Fruit fly (Drosophila melanogaster) whole organism, prepupa: ENCODE results near the gene ymp.

Experiments
- Blimp-1 ChIP-seq: fragments of 200-800 bp; sonication (Bioruptor generic); optimal IDR thresholded peaks from 3 replicates; lab custom pipeline; 2017; ENCODE audit warnings: missing biosample characterization, missing genetic modification characterization, mild to moderate bottlenecking, moderate library complexity, missing genetic modification reagents
- CG11294 ChIP-seq: fragments of 200-800 bp; sonication (Bioruptor generic); IDR thresholded peaks from 2 replicates; pipeline ENCODE4 v1.3.6; 2022; ENCODE audit warnings: missing biosample characterization, missing genetic modification characterization
- CG11762 ChIP-seq: fragments of 200-800 bp; sonication (Bioruptor generic); optimal IDR thresholded peaks from 3 replicates; lab custom pipeline; 2016; ENCODE audit warnings: missing biosample characterization, missing genetic modification characterization; ENCODE audit not compliant: insufficient read depth
- CG11902 ChIP-seq: fragments of 200-800 bp; sonication (Bioruptor generic); optimal IDR thresholded peaks from 3 replicates; lab custom pipeline; 2016; ENCODE audit warnings: missing biosample characterization, missing genetic modification characterization
- CG1621 ChIP-seq: fragments of 200-800 bp; sonication (Bioruptor generic); optimal IDR thresholded peaks from 3 replicates; lab custom pipeline; 2018; ENCODE audit warnings: missing biosample characterization, mild to moderate bottlenecking, missing genetic modification characterization
- CG3032 ChIP-seq: fragments of 200-800 bp; optimal IDR thresholded peaks from 2 replicates; lab custom pipeline; 2019; ENCODE audit warnings: missing biosample characterization, mild to moderate bottlenecking, missing genetic modification characterization, moderate library complexity
- CG31627 ChIP-seq: fragments of 200-800 bp; sonication (Bioruptor generic); optimal IDR thresholded peaks from 3 replicates; lab custom pipeline; 2016; ENCODE audit warnings: missing biosample characterization, missing genetic modification characterization
- CG32006 ChIP-seq: fragments of 200-800 bp; sonication (Bioruptor generic); optimal IDR thresholded peaks from 3 replicates; lab custom pipeline; 2017; ENCODE audit warnings: missing biosample characterization, mild to moderate bottlenecking, missing genetic modification characterization
- CG34406 ChIP-seq: fragments of 200-800 bp; sonication (Bioruptor generic); optimal IDR thresholded peaks from 3 replicates; lab custom pipeline; 2016; ENCODE audit warnings: missing biosample characterization, missing genetic modification characterization
- CG3919 ChIP-seq: fragments of 200-800 bp; sonication (Bioruptor generic); optimal IDR thresholded peaks from 3 replicates; lab custom pipeline; 2016; ENCODE audit warnings: missing biosample characterization, missing genetic modification characterization
- CG4318 ChIP-seq: fragments of 200-800 bp; sonication (Bioruptor generic); optimal IDR thresholded peaks from 3 replicates; lab custom pipeline; 2017; ENCODE audit warnings: missing biosample characterization, mild to moderate bottlenecking, missing genetic modification characterization
- CG6276 ChIP-seq: fragments of 200-800 bp; sonication (Bioruptor generic); optimal IDR thresholded peaks from 2 replicates; lab custom pipeline; 2017; ENCODE audit warnings: missing biosample characterization, mild to moderate bottlenecking, missing genetic modification characterization
- CG6808 ChIP-seq: fragments of 200-800 bp; sonication (Bioruptor generic); optimal IDR thresholded peaks from 3 replicates; lab custom pipeline; 2017; ENCODE audit warnings: missing biosample characterization, missing genetic modification characterization, mild to moderate bottlenecking, moderate library complexity, missing genetic modification reagents
- CG6854 ChIP-seq: fragments of 200-800 bp; sonication (Bioruptor generic); optimal IDR thresholded peaks from 2 replicates; lab custom pipeline; 2017; ENCODE audit warnings: missing biosample characterization, mild to moderate bottlenecking, missing genetic modification characterization
- CG7368 ChIP-seq: fragments of 200-800 bp; sonication (Bioruptor generic); optimal IDR thresholded peaks from 3 replicates; lab custom pipeline; 2016; ENCODE audit warnings: missing biosample characterization, missing genetic modification characterization
- CG8119 ChIP-seq: fragments of 200-800 bp; sonication (Bioruptor generic); IDR thresholded peaks from 3 replicates; pipeline ENCODE4 v1.3.6; 2022; ENCODE audit warnings: missing biosample characterization, missing genetic modification characterization
- CG8319 ChIP-seq: fragments of 200-800 bp; sonication (Bioruptor generic); optimal IDR thresholded peaks from 3 replicates; lab custom pipeline; 2016; ENCODE audit warnings: missing biosample characterization, missing genetic modification characterization
- CG8632 ChIP-seq: fragments of 200-800 bp; sonication (Bioruptor generic); optimal IDR thresholded peaks from 3 replicates; lab custom pipeline; 2016; ENCODE audit warnings: missing biosample characterization, missing genetic modification characterization
- CG9139 ChIP-seq: fragments of 200-800 bp; sonication (Bioruptor generic); optimal IDR thresholded peaks from 3 replicates; lab custom pipeline; 2017; ENCODE audit warnings: missing biosample characterization, mild to moderate bottlenecking, missing genetic modification characterization
- Eip75B ChIP-seq: fragments of 200-800 bp; sonication (Bioruptor generic); optimal IDR thresholded peaks from 3 replicates; lab custom pipeline; 2016; ENCODE audit warnings: missing biosample characterization, missing genetic modification characterization
- Eip93F ChIP-seq: fragments of 200-800 bp; sonication (Bioruptor generic); optimal IDR thresholded peaks from 2 replicates; lab custom pipeline; 2016; ENCODE audit warnings: missing biosample characterization, mild to moderate bottlenecking, missing genetic modification characterization
- Ets21C ChIP-seq: fragments of 200-800 bp; sonication (Bioruptor generic); optimal IDR thresholded peaks from 3 replicates; lab custom pipeline; 2016; ENCODE audit warnings: missing biosample characterization, missing genetic modification characterization
- Hr38 ChIP-seq: sonication (Bioruptor generic); optimal IDR thresholded peaks from 2 replicates; lab custom pipeline; 2016; ENCODE audit warnings: missing biosample characterization, missing genetic modification characterization
- Hr39 ChIP-seq: fragments of 200-800 bp; sonication (Bioruptor generic); optimal IDR thresholded peaks from 2 replicates; lab custom pipeline; 2016; ENCODE audit warnings: missing biosample characterization, missing genetic modification characterization
- Hr4 ChIP-seq: fragments of 200-800 bp; sonication (Bioruptor generic); optimal IDR thresholded peaks from 3 replicates; lab custom pipeline; 2016; ENCODE audit warnings: missing biosample characterization, missing genetic modification characterization
- Lpt ChIP-seq: fragments of 200-800 bp; sonication (Bioruptor generic); optimal IDR thresholded peaks from 3 replicates; lab custom pipeline; 2016; ENCODE audit warnings: missing biosample characterization, missing genetic modification characterization
- Met ChIP-seq: fragments of 200-800 bp; sonication (Bioruptor generic); optimal IDR thresholded peaks from 3 replicates; lab custom pipeline; 2016; ENCODE audit warnings: missing biosample characterization, missing genetic modification characterization
- OdsH ChIP-seq: fragments of 200-800 bp; sonication (Bioruptor generic); optimal IDR thresholded peaks from 3 replicates; lab custom pipeline; 2016; ENCODE audit warnings: missing biosample characterization, missing genetic modification characterization
- Smox ChIP-seq: fragments of 200-800 bp; sonication (Bioruptor generic); optimal IDR thresholded peaks from 3 replicates; lab custom pipeline; 2016; ENCODE audit warnings: missing biosample characterization, missing genetic modification characterization
- Sox102F ChIP-seq: fragments of 200-800 bp; sonication (Bioruptor generic); optimal IDR thresholded peaks from 2 replicates; lab custom pipeline; 2016; ENCODE audit warnings: missing biosample characterization, mild to moderate bottlenecking, missing genetic modification characterization
- Sox14 ChIP-seq: fragments of 200-800 bp; sonication (Bioruptor generic); optimal IDR thresholded peaks from 3 replicates; lab custom pipeline; 2016; ENCODE audit warnings: missing biosample characterization, missing genetic modification characterization
- Sox15 ChIP-seq: fragments of 200-800 bp; sonication (Bioruptor generic); optimal IDR thresholded peaks from 3 replicates; lab custom pipeline; 2016; ENCODE audit warnings: missing biosample characterization, missing genetic modification characterization
- cyc ChIP-seq: fragments of 200-800 bp; sonication (Bioruptor generic); optimal IDR thresholded peaks from 3 replicates; lab custom pipeline; 2016; ENCODE audit warnings: missing biosample characterization, missing genetic modification characterization
- dsx ChIP-seq: fragments of 200-800 bp; optimal IDR thresholded peaks from 3 replicates; lab custom pipeline; 2019; ENCODE audit warnings: missing biosample characterization, mild to moderate bottlenecking, missing genetic modification characterization, moderate library complexity; ENCODE audit not compliant: poor library complexity, severe bottlenecking
- eg ChIP-seq: fragments of 200-800 bp; sonication (Bioruptor generic); IDR thresholded peaks from 3 replicates; pipeline ENCODE4 v1.3.6; 2022; ENCODE audit warnings: missing biosample characterization, missing genetic modification characterization
- esn ChIP-seq: fragments of 200-800 bp; sonication (Bioruptor generic); optimal IDR thresholded peaks from 2 replicates; lab custom pipeline; 2016; ENCODE audit warnings: missing biosample characterization, mild to moderate bottlenecking, missing genetic modification characterization, moderate library complexity
- fd59A ChIP-seq: fragments of 200-800 bp; sonication (Bioruptor generic); optimal IDR thresholded peaks from 2 replicates; lab custom pipeline; 2017; ENCODE audit warnings: missing biosample characterization, mild to moderate bottlenecking, missing genetic modification characterization, missing genetic modification reagents
- fd85E ChIP-seq: fragments of 200-800 bp; sonication (Bioruptor generic); optimal IDR thresholded peaks from 3 replicates; lab custom pipeline; 2016; ENCODE audit warnings: missing biosample characterization, missing genetic modification characterization
- fkh ChIP-seq: fragments of 200-800 bp; sonication (Bioruptor generic); optimal IDR thresholded peaks from 3 replicates; lab custom pipeline; 2017; ENCODE audit warnings: missing biosample characterization, mild to moderate bottlenecking, missing genetic modification characterization, moderate library complexity
- lz ChIP-seq: fragments of 200-800 bp; sonication (Bioruptor generic); optimal IDR thresholded peaks from 3 replicates; lab custom pipeline; 2016; ENCODE audit warnings: missing biosample characterization, missing genetic modification characterization
- net ChIP-seq: fragments of 200-800 bp; sonication (Bioruptor generic); optimal IDR thresholded peaks from 3 replicates; lab custom pipeline; 2016; ENCODE audit warnings: missing biosample characterization, missing genetic modification characterization
- salr ChIP-seq, 2 experiments: fragments of 200-800 bp; sonication (Bioruptor generic); optimal IDR thresholded peaks; 3 replicates each; lab custom pipeline; 2016 to 2018; ENCODE audit warnings: missing biosample characterization in 2 of 2, missing genetic modification characterization in 2 of 2, mild to moderate bottlenecking in 1 of 2
- spab ChIP-seq: fragments of 200-800 bp; sonication (Bioruptor generic); optimal IDR thresholded peaks from 2 replicates; lab custom pipeline; 2017; ENCODE audit warnings: missing biosample characterization, mild to moderate bottlenecking, missing genetic modification characterization, missing genetic modification reagents
- ss ChIP-seq, 2 experiments: fragments of 200-800 bp; sonication (Bioruptor generic); optimal IDR thresholded peaks; 2 replicates in 1 of 2; 3 replicates in 1 of 2; lab custom pipeline; 2017 to 2018; ENCODE audit warnings: mild to moderate bottlenecking in 2 of 2, missing biosample characterization in 2 of 2, missing genetic modification characterization in 2 of 2, moderate library complexity in 1 of 2
- svp ChIP-seq: fragments of 200-800 bp; sonication (Bioruptor generic); peaks from one replicate; lab custom pipeline; 2016; ENCODE audit warnings: missing biosample characterization, missing genetic modification characterization
- vri ChIP-seq: fragments of 200-800 bp; sonication (Bioruptor generic); optimal IDR thresholded peaks from 3 replicates; lab custom pipeline; 2016; ENCODE audit warnings: missing biosample characterization, mild to moderate bottlenecking, missing genetic modification characterization

The ymp gene

dm6 chr3R:25647577-25648257, 38.8 kb upstream of the ymp start (continued):
- TF ChIP-seq CG6276 (peak; percentile 80), Smox (GFP tag; lab: Kevin White, UChicago) (no peak), Met (GFP tag; lab: Kevin White, UChicago) (peak; percentile 43), CG1621 (tag; lab: Kevin White, UChicago) (peak; percentile 83), vri (no peak), CG7368 (peak; percentile 22), cyc (GFP tag; lab: Kevin White, UChicago) (peak; percentile 16), Blimp-1 (no peak), Sox14 (GFP tag; lab: Kevin White, UChicago) (peak; percentile 43), Eip93F (GFP tag; lab: Kevin White, UChicago) (no peak), Eip75B (no peak), CG8119 (GFP tag; lab: Robert Waterston, UW) (peak; percentile 78), svp (GFP tag; lab: Kevin White, UChicago) (peak; percentile 73)

DNA sequence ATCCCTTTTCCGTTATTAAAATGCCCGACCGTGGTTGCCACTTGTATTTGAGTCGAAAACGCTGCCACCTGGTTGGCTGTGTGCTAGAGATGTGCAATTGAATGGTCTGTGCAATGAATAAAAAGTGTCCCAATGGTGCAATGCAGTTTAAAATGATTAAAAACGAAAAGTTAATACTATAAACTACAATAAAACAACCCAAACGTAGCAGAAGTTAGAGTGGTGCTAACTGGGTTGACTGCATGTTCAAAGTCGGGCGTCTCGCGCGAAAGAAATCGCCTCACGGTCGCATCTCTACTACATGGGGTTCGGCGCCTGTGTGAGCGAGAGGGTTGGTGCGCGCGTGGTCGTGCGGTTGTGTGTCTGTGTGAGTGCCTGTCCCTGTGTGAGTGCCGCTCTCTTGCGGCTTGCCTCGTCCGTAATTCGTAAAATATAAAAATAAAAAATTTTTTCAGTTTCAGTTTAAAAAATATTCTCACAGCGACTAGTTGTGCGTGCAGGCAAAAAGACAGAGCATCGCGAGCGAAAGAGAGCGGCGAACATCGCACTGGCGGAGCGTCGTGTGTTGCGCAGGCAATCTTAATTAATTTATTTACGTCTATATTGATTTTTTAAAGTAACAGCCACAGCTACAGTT, 38.1 kb upstream of the ymp start:
- TF ChIP-seq Hr38 (GFP tag; lab: Kevin White, UChicago) (peak; percentile 58), Sox14 (GFP tag; lab: Kevin White, UChicago) (peak; percentile 90), Blimp-1 (peak; percentile 68), CG9139 (GFP tag; lab: Kevin White, UChicago) (peak; percentile 18), CG11762 (GFP tag; lab: Kevin White, UChicago) (peak; percentile 74), CG31627 (GFP tag; lab: Kevin White, UChicago) (peak; percentile 96), Hr4 (peak; percentile 89), net (GFP tag; lab: Kevin White, UChicago) (peak; percentile 71), CG4318 (GFP tag; lab: Kevin White, UChicago) (peak; percentile 75), CG6276 (no peak), CG7368 (peak; percentile 79), CG8632 (GFP tag; lab: Kevin White, UChicago) (peak; percentile 82), CG11294 (GFP tag; lab: Robert Waterston, UW) (peak; percentile 63; the same call in 1 of the 2 replicates), fd59A (peak; percentile 68), OdsH (GFP tag; lab: Kevin White, UChicago) (peak; percentile 86), Sox15 (GFP tag; lab: Kevin White, UChicago) (peak; percentile 89), CG32006 (GFP tag; lab: Kevin White, UChicago) (peak; percentile 81), CG1621 (tag; lab: Kevin White, UChicago) (peak; percentile 75), salr (GFP tag; optimal IDR thresholded peaks at IDR 0.05; lab: Kevin White, UChicago) (peak; percentile 58 to 76), ss (GFP tag; optimal IDR thresholded peaks at IDR 0.05; lab: Kevin White, UChicago) (peak; percentile 54 to 74), fkh (GFP tag; lab: Kevin White, UChicago) (peak; percentile 52), fd85E (GFP tag; lab: Kevin White, UChicago) (peak; percentile 69), esn (GFP tag; lab: Kevin White, UChicago) (peak; percentile 92), dsx (GFP tag; lab: Kevin White, UChicago) (peak; percentile 47), spab (GFP tag; lab: Kevin White, UChicago) (peak; percentile 44), Ets21C (peak; percentile 89), Lpt (GFP tag; lab: Kevin White, UChicago) (peak; percentile 39), Eip75B (peak; percentile 88), eg (GFP tag; lab: Robert Waterston, UW) (peak; percentile 82), CG6808 (GFP tag; lab: Kevin White, UChicago) (peak; percentile 65), Smox (GFP tag; lab: Kevin White, UChicago) (peak; percentile 86), Hr39 (GFP tag; lab: Kevin White, UChicago) (peak; percentile 96), CG11902 (GFP tag; lab: Kevin White, UChicago) (peak; percentile 89), CG6854 (peak; percentile 74), CG3032 (tag; lab: Kevin White, UChicago) (peak; percentile 86), CG34406 (GFP tag; lab: Kevin White, UChicago) (peak; percentile 73), svp (GFP tag; lab: Kevin White, UChicago) (peak; percentile 99), lz (peak; percentile 93), CG8319 (peak; percentile 80), Eip93F (GFP tag; lab: Kevin White, UChicago) (no peak), CG3919 (peak; percentile 86), Sox102F (GFP tag; lab: Kevin White, UChicago) (peak; percentile 74)
